Worm (Caenorhabditis elegans) whole organism, young adult: Measurements from ENCODE around the gene C31G12.4.

Experiments used
- B0019.2 ChIP-seq: fragments of 200-800 bp; sonication (Bioruptor generic); conservative IDR thresholded peaks from 2 replicates; pipeline ENCODE4 v1.3.6; 2022; ENCODE audit warnings: missing genetic modification reagents, missing genetic modification characterization, missing compliant biosample characterization
- B0261.1 ChIP-seq: sonication (generic microtip); optimal IDR thresholded peaks from 2 replicates; lab custom pipeline; 2016; ENCODE audit warnings: mild to moderate bottlenecking, missing genetic modification characterization, moderate library complexity, missing compliant biosample characterization
- B0336.3 ChIP-seq: fragments of 200-800 bp; sonication (Bioruptor generic); IDR thresholded peaks from 2 replicates; pipeline ENCODE4 v1.3.6; 2022; ENCODE audit warnings: missing genetic modification characterization, missing compliant biosample characterization
- D2030.7 ChIP-seq: fragments of 200-800 bp; sonication (Bioruptor generic); IDR thresholded peaks from 2 replicates; pipeline ENCODE4 v1.3.6; 2022; ENCODE audit warnings: missing genetic modification reagents, missing genetic modification characterization, missing compliant biosample characterization
- F33H1.4 ChIP-seq: fragments of 200-800 bp; sonication (Bioruptor generic); IDR thresholded peaks from 2 replicates; pipeline ENCODE4 v1.3.6; 2022; ENCODE audit warnings: missing genetic modification reagents, missing genetic modification characterization, missing compliant biosample characterization
- F37B4.10 ChIP-seq: fragments of 200-800 bp; sonication (Bioruptor generic); IDR thresholded peaks from 2 replicates; pipeline ENCODE4 v1.3.6; 2022; ENCODE audit warnings: missing genetic modification characterization, missing compliant biosample characterization
- F49E8.2 ChIP-seq: sonication (generic microtip); optimal IDR thresholded peaks from 3 replicates; lab custom pipeline; 2017; ENCODE audit warnings: missing genetic modification characterization, mild to moderate bottlenecking, missing compliant biosample characterization, antibody characterized with exemption, moderate library complexity; ENCODE audit not compliant: insufficient read depth
- F52B5.7 ChIP-seq: sonication (generic microtip); optimal IDR thresholded peaks from 2 replicates; lab custom pipeline; 2016; ENCODE audit warnings: mild to moderate bottlenecking, missing genetic modification characterization, missing compliant biosample characterization
- Y53F4B.3 ChIP-seq: fragments of 200-800 bp; sonication (Bioruptor generic); IDR thresholded peaks from 2 replicates; pipeline ENCODE4 v1.3.6; 2022; ENCODE audit warnings: missing genetic modification reagents, missing genetic modification characterization, missing compliant biosample characterization
- Y67H2A.10 ChIP-seq: fragments of 200-800 bp; sonication (Bioruptor generic); conservative IDR thresholded peaks from 2 replicates; pipeline ENCODE4 v1.3.6; 2022; ENCODE audit warnings: missing genetic modification reagents, missing genetic modification characterization, missing compliant biosample characterization
- aptf-2 ChIP-seq: fragments of 200-800 bp; sonication (Bioruptor generic); conservative IDR thresholded peaks from 2 replicates; pipeline ENCODE4 v1.3.6; 2022; ENCODE audit warnings: missing genetic modification reagents, missing genetic modification characterization, missing compliant biosample characterization
- aptf-3 ChIP-seq: fragments of 200-800 bp; sonication (Bioruptor generic); IDR thresholded peaks from 2 replicates; pipeline ENCODE4 v1.3.6; 2022; ENCODE audit warnings: missing genetic modification characterization, missing compliant biosample characterization
- attf-5 ChIP-seq: fragments of 200-800 bp; sonication (Bioruptor generic); optimal IDR thresholded peaks from 2 replicates; lab custom pipeline; 2018; ENCODE audit warnings: mild to moderate bottlenecking, missing genetic modification characterization, missing compliant biosample characterization
- chd-7 ChIP-seq: sonication (generic microtip); optimal IDR thresholded peaks from 2 replicates; lab custom pipeline; 2016; ENCODE audit warnings: mild to moderate bottlenecking, missing genetic modification characterization, moderate library complexity, missing compliant biosample characterization
- efl-1 ChIP-seq: fragments of 150-350 bp; optimal IDR thresholded peaks from 2 replicates; lab custom pipeline; 2014; ENCODE audit warnings: missing biosample characterization, missing genetic modification reagents, missing genetic modification characterization
- egl-18 ChIP-seq: fragments of 200-800 bp; sonication (Bioruptor generic); IDR thresholded peaks from 2 replicates; pipeline ENCODE4 v1.3.6; 2022; ENCODE audit warnings: missing genetic modification reagents, missing genetic modification characterization, missing compliant biosample characterization
- egl-44 ChIP-seq: fragments of 200-800 bp; sonication (Bioruptor generic); IDR thresholded peaks from 2 replicates; pipeline ENCODE4 v1.3.6; 2022; ENCODE audit warnings: missing genetic modification reagents, missing genetic modification characterization, missing compliant biosample characterization
- ets-4 ChIP-seq: fragments of 200-800 bp; sonication (Bioruptor generic); optimal IDR thresholded peaks from 2 replicates; lab custom pipeline; 2018; ENCODE audit warnings: mild to moderate bottlenecking, missing genetic modification characterization, missing compliant biosample characterization
- gei-17 ChIP-seq: fragments of 200-800 bp; sonication (Bioruptor generic); optimal IDR thresholded peaks from 2 replicates; lab custom pipeline; 2018; ENCODE audit warnings: mild to moderate bottlenecking, missing genetic modification characterization, missing compliant biosample characterization
- him-1 ChIP-seq: sonication (generic microtip); optimal IDR thresholded peaks from 2 replicates; lab custom pipeline; 2016; ENCODE audit warnings: missing genotype, missing genetic modification reagents, missing genetic modification characterization, missing compliant biosample characterization
- hrde-1 ChIP-seq: sonication (generic microtip); optimal IDR thresholded peaks from 2 replicates; lab custom pipeline; 2016; ENCODE audit warnings: missing genetic modification characterization, mild to moderate bottlenecking, missing compliant biosample characterization, moderate library complexity, missing genotype, missing genetic modification reagents, borderline replicate concordance
- lsl-1 ChIP-seq: fragments of 200-800 bp; sonication (Bioruptor generic); optimal IDR thresholded peaks from 2 replicates; lab custom pipeline; 2018; ENCODE audit warnings: mild to moderate bottlenecking, missing genetic modification characterization, moderate library complexity, missing compliant biosample characterization
- madf-6 ChIP-seq: fragments of 200-800 bp; sonication (Bioruptor generic); IDR thresholded peaks from 2 replicates; pipeline ENCODE4 v1.3.6; 2022; ENCODE audit warnings: missing genetic modification reagents, missing genetic modification characterization, missing compliant biosample characterization
- mcd-1 ChIP-seq: fragments of 200-800 bp; sonication (Bioruptor generic); IDR thresholded peaks from 2 replicates; pipeline ENCODE4 v1.3.6; 2022; ENCODE audit warnings: missing genetic modification reagents, missing genetic modification characterization, missing compliant biosample characterization
- mes-4 ChIP-seq: sonication (generic microtip); optimal IDR thresholded peaks from 2 replicates; lab custom pipeline; 2016; ENCODE audit warnings: missing genotype, missing genetic modification characterization, missing compliant biosample characterization
- mxl-1 ChIP-seq: sonication (generic microtip); optimal IDR thresholded peaks from 2 replicates; lab custom pipeline; 2016; ENCODE audit warnings: missing genetic modification characterization, missing compliant biosample characterization
- nfya-1 ChIP-seq: sonication (generic microtip); optimal IDR thresholded peaks from 2 replicates; lab custom pipeline; 2017; ENCODE audit warnings: antibody characterized with exemption, missing compliant biosample characterization, missing genetic modification characterization, borderline replicate concordance; ENCODE audit not compliant: insufficient read depth
- nhr-80 ChIP-seq: sonication (generic microtip); optimal IDR thresholded peaks from 2 replicates; lab custom pipeline; 2016; ENCODE audit warnings: missing genetic modification characterization, missing compliant biosample characterization
- sea-2 ChIP-seq: fragments of 200-800 bp; sonication (Bioruptor generic); IDR thresholded peaks from 2 replicates; pipeline ENCODE4 v1.3.6; 2022; ENCODE audit warnings: missing genetic modification characterization, missing compliant biosample characterization
- snpc-1.3 ChIP-seq: sonication (generic microtip); optimal IDR thresholded peaks from 2 replicates; lab custom pipeline; 2017; ENCODE audit warnings: missing genetic modification characterization, mild to moderate bottlenecking, missing compliant biosample characterization, antibody characterized with exemption, moderate library complexity, missing genotype, missing genetic modification reagents; ENCODE audit not compliant: insufficient read depth
- snpc-3.4 ChIP-seq: sonication (generic microtip); optimal IDR thresholded peaks from 2 replicates; lab custom pipeline; 2017; ENCODE audit warnings: missing genetic modification characterization, mild to moderate bottlenecking, missing compliant biosample characterization, antibody characterized with exemption, moderate library complexity, missing genotype, missing genetic modification reagents
- somi-1 ChIP-seq: fragments of 200-800 bp; sonication (Bioruptor generic); optimal IDR thresholded peaks from 2 replicates; lab custom pipeline; 2018; ENCODE audit warnings: mild to moderate bottlenecking, missing genetic modification characterization, missing compliant biosample characterization
- tlf-1 ChIP-seq: fragments of 200-800 bp; sonication (Bioruptor generic); optimal IDR thresholded peaks from 2 replicates; lab custom pipeline; 2018; ENCODE audit warnings: mild to moderate bottlenecking, missing genetic modification characterization, missing compliant biosample characterization
- xnd-1 ChIP-seq: sonication (generic microtip); optimal IDR thresholded peaks from 2 replicates; lab custom pipeline; 2016; ENCODE audit warnings: missing genotype, missing genetic modification reagents, missing genetic modification characterization, missing compliant biosample characterization
- zim-3 ChIP-seq: sonication (generic microtip); optimal IDR thresholded peaks from 2 replicates; lab custom pipeline; 2017; ENCODE audit warnings: mild to moderate bottlenecking, missing genetic modification characterization, moderate library complexity, missing compliant biosample characterization
- ztf-28 ChIP-seq: fragments of 200-800 bp; sonication (Bioruptor generic); IDR thresholded peaks from 2 replicates; pipeline ENCODE4 v1.3.6; 2022; ENCODE audit warnings: missing genetic modification reagents, missing genetic modification characterization, missing compliant biosample characterization
- ztf-6 ChIP-seq: fragments of 200-800 bp; sonication (Bioruptor generic); IDR thresholded peaks from 2 replicates; pipeline ENCODE4 v1.3.6; 2022; ENCODE audit warnings: missing genetic modification reagents, missing genetic modification characterization, missing compliant biosample characterization

C31G12.4 gene

ce11 chrV:18131049-18131448, 47.5 kb downstream of the C31G12.4 start, which contains the start of gene Y37H2A.12:
Gene Y37H2A.12 (minus strand): TSS chrV:18131129.
- peak; percentile 48; the same call in 1 of the 2 replicates for TF ChIP-seq D2030.7
- peak; percentile 90 for TF ChIP-seq lsl-1
- TF ChIP-seq xnd-1 (tag; lab: Kevin White, UChicago), result peak; percentile 2
- TF ChIP-seq F33H1.4 (GFP tag; lab: Robert Waterston, UW), result peak; percentile 34; the same call in 1 of the 2 replicates
- peak; percentile 61 for TF ChIP-seq madf-6 (GFP tag; lab: Robert Waterston, UW)
- no peak for TF ChIP-seq ets-4 (GFP tag; lab: Kevin White, UChicago)
- TF ChIP-seq him-1 (tag; lab: Kevin White, UChicago), result peak; percentile 83
- no peak for TF ChIP-seq Y67H2A.10 (GFP tag; lab: Robert Waterston, UW)
- no peak for TF ChIP-seq B0019.2 (GFP tag; lab: Robert Waterston, UW)
- no peak for TF ChIP-seq ztf-28 (GFP tag; lab: Robert Waterston, UW)
- TF ChIP-seq, all 124 proteins: peak for 6

- TF ChIP-seq F52B5.7 (tag; lab: Kevin White, UChicago) (no peak), efl-1 (no peak), snpc-3.4 (no peak), gei-17 (GFP tag; lab: Kevin White, UChicago) (no peak), sea-2 (GFP tag; lab: Robert Waterston, UW) (no peak)
Measured at ce11 chrV:18128545-18128944, 50.0 kb downstream of the C31G12.4 start.

DNA sequence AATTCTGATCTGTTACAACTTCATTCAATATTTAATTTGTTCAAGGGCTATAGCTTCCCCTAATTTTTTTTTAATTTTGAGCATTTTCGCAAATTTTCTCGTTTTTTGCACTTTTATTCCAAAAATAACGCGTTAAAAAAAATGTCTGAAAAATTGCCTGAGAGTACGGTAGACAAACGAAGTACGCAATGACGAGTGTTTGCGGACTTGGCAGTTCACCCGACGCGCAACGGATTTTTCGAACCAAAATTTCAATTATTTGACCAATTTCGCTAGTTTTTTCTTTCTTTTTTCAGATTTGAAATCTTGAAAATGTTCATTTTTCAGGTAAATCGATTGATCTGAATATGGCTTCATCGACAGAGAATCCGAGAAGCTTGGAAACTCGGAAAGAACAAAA, 51.4 kb downstream of the C31G12.4 start, which contains the start of gene fbxa-211:
fbxa-211 (plus strand) TSS at position 328 of the 400 bp plus-strand sequence.
- no peak for TF ChIP-seq nfya-1 (tag; lab: Kevin White, UChicago)
- TF ChIP-seq snpc-1.3 (tag; lab: Kevin White, UChicago), result peak; percentile 32
- TF ChIP-seq F37B4.10 (GFP tag; lab: Robert Waterston, UW), result no peak
- no peak for TF ChIP-seq egl-18 (GFP tag; lab: Robert Waterston, UW)
- TF ChIP-seq mes-4 (tag; lab: Kevin White, UChicago), result no peak
- TF ChIP-seq snpc-3.4, result no peak
- TF ChIP-seq mcd-1 (GFP tag; lab: Robert Waterston, UW), result no peak
- TF ChIP-seq F49E8.2 (tag; lab: Kevin White, UChicago), result peak; percentile 43
- TF ChIP-seq egl-44 (GFP tag; lab: Robert Waterston, UW), result no peak
- no peak for TF ChIP-seq zim-3 (tag; lab: Kevin White, UChicago)
- TF ChIP-seq aptf-2 (GFP tag; lab: Robert Waterston, UW), result no peak
- TF ChIP-seq somi-1, result no peak
- TF ChIP-seq lsl-1, result peak; percentile 71
- TF ChIP-seq F52B5.7 (tag; lab: Kevin White, UChicago), result no peak
- no peak for TF ChIP-seq B0336.3 (GFP tag; lab: Robert Waterston, UW)
- TF ChIP-seq nhr-80 (tag; lab: Kevin White, UChicago), result no peak
- TF ChIP-seq mxl-1 (tag; lab: Kevin White, UChicago), result no peak
- no peak for TF ChIP-seq B0261.1 (tag; lab: Kevin White, UChicago)
- no peak for TF ChIP-seq hrde-1 (tag; lab: Kevin White, UChicago)

ce11 chrV:18125075-18125474, 53.5 kb downstream of the C31G12.4 start, which contains the start of gene fbxa-210:
Gene fbxa-210 (plus strand): TSS chrV:18125375.
- TF ChIP-seq Y53F4B.3, result no peak
- TF ChIP-seq aptf-3, result no peak
- no peak for TF ChIP-seq attf-5 (GFP tag; lab: Kevin White, UChicago)
- no peak for TF ChIP-seq tlf-1 (GFP tag; lab: Kevin White, UChicago)
- TF ChIP-seq ztf-6 (GFP tag; lab: Robert Waterston, UW), result no peak
- no peak for TF ChIP-seq chd-7 (tag; lab: Kevin White, UChicago)
- TF ChIP-seq, all 124 proteins: peak for 0
